Worm (Caenorhabditis elegans): ENCODE results near the gene znf-598.

DNA sequence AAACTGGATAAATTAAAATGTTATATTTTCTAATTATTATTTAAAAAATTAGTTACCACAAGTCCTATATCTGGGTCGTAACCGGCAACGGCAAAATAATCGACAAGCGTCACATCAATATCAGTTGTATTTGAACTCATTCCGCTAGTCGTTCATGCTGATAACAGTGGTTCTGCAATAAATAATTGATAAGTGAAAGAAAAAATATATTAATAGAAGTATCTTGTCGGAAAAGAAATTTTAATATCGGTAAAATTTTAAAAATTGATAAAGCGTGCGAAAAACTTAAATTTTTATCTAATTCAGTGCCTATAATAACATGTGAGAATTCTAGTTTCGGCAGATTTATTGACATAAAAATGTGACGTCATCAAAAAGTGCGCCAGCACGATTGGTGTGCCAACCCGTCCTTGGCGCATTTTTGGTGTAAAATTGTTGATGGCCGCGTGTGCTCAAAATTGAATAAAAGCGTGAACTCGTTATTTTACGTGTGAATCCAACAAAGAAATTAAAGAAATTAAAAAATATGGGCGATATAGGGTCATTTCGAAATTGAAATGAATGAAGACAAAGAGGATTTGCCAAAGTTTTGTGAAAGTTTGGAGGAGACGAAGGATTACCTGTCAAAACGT is 3.1 kb upstream of the znf-598 start, which contains the start of the genes lst-6 and lst-5:
- no peak for TF ChIP-seq T22C8.4 (GFP tag; IDR thresholded peaks at IDR 0.05)
- no peak for TF ChIP-seq cog-1 (tag; optimal IDR thresholded peaks at IDR 0.05)
- TF ChIP-seq ztf-23 (GFP tag; IDR thresholded peaks at IDR 0.05), result no peak
- no peak; the same call in 1 of the 2 replicates for TF ChIP-seq flt-1 (GFP tag; IDR thresholded peaks at IDR 0.05)
- TF ChIP-seq med-1 (GFP tag; optimal IDR thresholded peaks at IDR 0.05; ENCODE audit: insufficient read depth), result peak; percentile 10
- no peak for TF ChIP-seq tab-1 (GFP tag; IDR thresholded peaks at IDR 0.05)
- no peak for TF ChIP-seq klf-2 (GFP tag; conservative IDR thresholded peaks at IDR 0.05)
- no peak for TF ChIP-seq ztf-29 (GFP tag; IDR thresholded peaks at IDR 0.05)

Data from whole organism, midembryonic.